Fruit fly (Drosophila melanogaster) whole organism, pupa: ENCODE measurements around the gene CG43338.

Experiments used
- CG13204 ChIP-seq: fragments of 200-800 bp; sonication (Bioruptor generic); optimal IDR thresholded peaks from 2 replicates; lab custom pipeline; 2018; ENCODE audit warnings: missing biosample characterization, mild to moderate bottlenecking, missing genetic modification characterization, moderate library complexity
- CG15710 ChIP-seq: fragments of 200-800 bp; sonication (Bioruptor generic); optimal IDR thresholded peaks from 2 replicates; lab custom pipeline; 2018; ENCODE audit warnings: missing biosample characterization, mild to moderate bottlenecking, missing genetic modification characterization, moderate library complexity
- CG32121 ChIP-seq: fragments of 200-800 bp; sonication (Bioruptor generic); IDR thresholded peaks from 2 replicates; pipeline ENCODE4 v1.3.6; 2022; ENCODE audit warnings: missing biosample characterization, missing genetic modification characterization
- CG8301 ChIP-seq: fragments of 200-800 bp; sonication (Bioruptor generic); optimal IDR thresholded peaks from 2 replicates; lab custom pipeline; 2018; ENCODE audit warnings: missing biosample characterization, mild to moderate bottlenecking, missing genetic modification characterization
- D1 ChIP-seq: fragments of 200-800 bp; sonication (Bioruptor generic); optimal IDR thresholded peaks from 2 replicates; lab custom pipeline; 2018; ENCODE audit warnings: missing biosample characterization, mild to moderate bottlenecking, missing genetic modification characterization, moderate library complexity
- EcR ChIP-seq: fragments of 200-800 bp; sonication (Bioruptor generic); optimal IDR thresholded peaks from 3 replicates; lab custom pipeline; 2019; ENCODE audit warnings: missing biosample characterization, missing genetic modification characterization, mild to moderate bottlenecking, moderate library complexity, missing genetic modification reagents
- Pif1A ChIP-seq: fragments of 200-800 bp; sonication (Bioruptor generic); optimal IDR thresholded peaks from 3 replicates; lab custom pipeline; 2016; ENCODE audit warnings: missing biosample characterization, missing genetic modification characterization
- Snoo ChIP-seq: fragments of 200-800 bp; sonication (Bioruptor generic); optimal IDR thresholded peaks from 3 replicates; lab custom pipeline; 2017; ENCODE audit warnings: missing biosample characterization, mild to moderate bottlenecking, missing genetic modification characterization, inconsistent platforms
- fd96Ca ChIP-seq: fragments of 200-800 bp; sonication (Bioruptor generic); IDR thresholded peaks from 3 replicates; pipeline ENCODE4 v1.3.6; 2022; ENCODE audit warnings: missing biosample characterization, missing genetic modification characterization
- gl ChIP-seq: fragments of 200-800 bp; sonication (Bioruptor generic); optimal IDR thresholded peaks from 2 replicates; lab custom pipeline; 2018; ENCODE audit warnings: missing biosample characterization, mild to moderate bottlenecking, missing genetic modification characterization
- rn ChIP-seq: fragments of 200-800 bp; sonication (Bioruptor generic); IDR thresholded peaks from 2 replicates; pipeline ENCODE4 v1.3.6; 2022; ENCODE audit warnings: missing biosample characterization, missing genetic modification characterization

dm6 chr2L:18689376-18689775 lies 18.3 kb upstream of the CG43338 start, which contains the start of gene CG10336:
- TF ChIP-seq CG13204 (GFP tag; lab: Kevin White, UChicago) (no peak), Snoo (tag; lab: Kevin White, UChicago) (no peak), Pif1A (GFP tag; lab: Kevin White, UChicago) (no peak), rn (GFP tag; lab: Robert Waterston, UW) (no peak), CG32121 (GFP tag; lab: Robert Waterston, UW) (no peak), EcR (GFP tag; lab: Kevin White, UChicago) (no peak), CG15710 (tag; lab: Kevin White, UChicago) (no peak), fd96Ca (GFP tag; lab: Robert Waterston, UW) (no peak), CG8301 (tag; lab: Kevin White, UChicago) (no peak), D1 (tag; lab: Kevin White, UChicago) (no peak), gl (no peak)
